Worm (Caenorhabditis elegans) whole organism, L4/young adult: ENCODE data around the gene srx-125.
A peak's percentile ranks its signal among the peaks of the same experiment; 100 is the strongest.

ENCODE experiments used
- W03F9.2 ChIP-seq: fragments of 150-350 bp; optimal IDR thresholded peaks from 2 replicates; lab custom pipeline; 2014; ENCODE audit warnings: missing biosample characterization, missing genetic modification characterization
- dao-5 ChIP-seq: sonication (generic microtip); optimal IDR thresholded peaks from 2 replicates; lab custom pipeline; 2016; ENCODE audit warnings: missing genotype, missing genetic modification characterization, moderate library complexity, missing compliant biosample characterization
- him-1 ChIP-seq: sonication (generic microtip); optimal IDR thresholded peaks from 2 replicates; lab custom pipeline; 2016; ENCODE audit warnings: missing genotype, missing genetic modification reagents, missing genetic modification characterization, missing compliant biosample characterization

srx-125 gene

ce11 chrV:13394968-13395367 lies 27.8 kb downstream of the srx-125 start:
- TF ChIP-seq W03F9.2 (tag; lab: Kevin White, UChicago) (no peak), him-1 (tag; lab: Kevin White, UChicago) (no peak), dao-5 (no peak)

ce11 chrV:13396426-13396825 lies 29.3 kb downstream of the srx-125 start:
- TF ChIP-seq him-1 (tag; lab: Kevin White, UChicago) = peak; percentile 70
- TF ChIP-seq dao-5 = no peak

ce11 chrV:13401669-13402068 lies 34.5 kb downstream of the srx-125 start:
- no peak for TF ChIP-seq dao-5
- TF ChIP-seq him-1 (tag; lab: Kevin White, UChicago) = no peak
- TF ChIP-seq W03F9.2 (tag; lab: Kevin White, UChicago) = no peak

- TF ChIP-seq W03F9.2 (tag; lab: Kevin White, UChicago) (no peak), him-1 (tag; lab: Kevin White, UChicago) (no peak), dao-5 (no peak)
These were observed 35.4 kb downstream of the srx-125 start for ce11 chrV:13402524-13402923.

- TF ChIP-seq him-1 (tag; lab: Kevin White, UChicago) = no peak
These were observed 38.9 kb downstream of the srx-125 start, which contains the start of gene cutl-1 for ce11 chrV:13406032-13406431. cutl-1 (minus strand) TSS chrV:13406114.

- TF ChIP-seq him-1 (tag; lab: Kevin White, UChicago) = no peak
- TF ChIP-seq dao-5 = no peak
These were observed 39.4 kb downstream of the srx-125 start, which contains the start of gene F53F1.2 for ce11 chrV:13406511-13406910. F53F1.2 (plus strand) TSS chrV:13406816.

ce11 chrV:13407913-13408312 lies 40.8 kb downstream of the srx-125 start, which contains the start of gene F53F1.3:
F53F1.3 (plus strand) TSS chrV:13408242.
- TF ChIP-seq W03F9.2 (tag; lab: Kevin White, UChicago) (no peak), dao-5 (no peak), him-1 (tag; lab: Kevin White, UChicago) (no peak)

ce11 chrV:13408440-13408839 lies 41.3 kb downstream of the srx-125 start:
- TF ChIP-seq dao-5 (no peak), W03F9.2 (tag; lab: Kevin White, UChicago) (no peak), him-1 (tag; lab: Kevin White, UChicago) (no peak)

ce11 chrV:13409089-13409488 lies 42.0 kb downstream of the srx-125 start:
- TF ChIP-seq W03F9.2 (tag; lab: Kevin White, UChicago) (no peak), him-1 (tag; lab: Kevin White, UChicago) (no peak), dao-5 (no peak)

ce11 chrV:13410688-13411087 lies 43.6 kb downstream of the srx-125 start, which contains the start of gene F53F1.4:
F53F1.4 (plus strand) TSS chrV:13411077.
- no peak for TF ChIP-seq W03F9.2 (tag; lab: Kevin White, UChicago)
- no peak for TF ChIP-seq him-1 (tag; lab: Kevin White, UChicago)
- no peak for TF ChIP-seq dao-5

- no peak for TF ChIP-seq dao-5
- no peak for TF ChIP-seq W03F9.2 (tag; lab: Kevin White, UChicago)
- TF ChIP-seq him-1 (tag; lab: Kevin White, UChicago) = no peak
These were observed 44.3 kb downstream of the srx-125 start for ce11 chrV:13411225-13411991.

ce11 chrV:13411992-13412298 lies 44.8 kb downstream of the srx-125 start:
- TF ChIP-seq dao-5 = no peak
- no peak for TF ChIP-seq W03F9.2 (tag; lab: Kevin White, UChicago)
- no peak for TF ChIP-seq him-1 (tag; lab: Kevin White, UChicago)

ce11 chrV:13413301-13413700 lies 46.2 kb downstream of the srx-125 start:
- TF ChIP-seq dao-5 (no peak), him-1 (tag; lab: Kevin White, UChicago) (no peak), W03F9.2 (tag; lab: Kevin White, UChicago) (no peak)

- TF ChIP-seq him-1 (tag; lab: Kevin White, UChicago) = no peak
- TF ChIP-seq dao-5 = no peak
These were observed 47.5 kb downstream of the srx-125 start, which contains the start of gene cut-2 for ce11 chrV:13414585-13414984. cut-2 (plus strand) TSS chrV:13414949.

- peak; percentile 33 for TF ChIP-seq dao-5
- no peak for TF ChIP-seq him-1 (tag; lab: Kevin White, UChicago)
These were observed 48.3 kb downstream of the srx-125 start for ce11 chrV:13415462-13415861.
